Worm (Caenorhabditis elegans) whole organism, late embryonic: ENCODE measurements around the gene puf-6.

Source experiments
- C08G9.2 ChIP-seq: sonication (generic microtip); optimal IDR thresholded peaks from 2 replicates; lab custom pipeline; 2016; ENCODE audit warnings: mild to moderate bottlenecking, missing genetic modification characterization, moderate library complexity, missing compliant biosample characterization
- K02D7.2 ChIP-seq: sonication (generic microtip); optimal IDR thresholded peaks from 2 replicates; lab custom pipeline; 2017; ENCODE audit warnings: mild to moderate bottlenecking, missing genetic modification characterization, missing compliant biosample characterization
- T23F11.4 ChIP-seq: fragments of 200-800 bp; sonication (Bioruptor generic); optimal IDR thresholded peaks from 2 replicates; lab custom pipeline; 2018; ENCODE audit warnings: mild to moderate bottlenecking, missing genetic modification characterization, missing compliant biosample characterization
- Y22D7AL.16 ChIP-seq: sonication (generic microtip); optimal IDR thresholded peaks from 2 replicates; lab custom pipeline; 2016; ENCODE audit warnings: missing genetic modification characterization, missing compliant biosample characterization
- ceh-14 ChIP-seq: sonication (generic microtip); optimal IDR thresholded peaks from 2 replicates; lab custom pipeline; 2016; ENCODE audit warnings: missing genotype, missing genetic modification characterization, missing compliant biosample characterization
- ceh-18 ChIP-seq: sonication (generic microtip); optimal IDR thresholded peaks from 2 replicates; lab custom pipeline; 2016; ENCODE audit warnings: missing genetic modification characterization, missing compliant biosample characterization
- ceh-19 ChIP-seq: fragments of 200-800 bp; sonication (Bioruptor generic); optimal IDR thresholded peaks from 2 replicates; lab custom pipeline; 2018; ENCODE audit warnings: mild to moderate bottlenecking, missing genetic modification characterization, missing compliant biosample characterization
- ceh-24 ChIP-seq: sonication (generic microtip); optimal IDR thresholded peaks from 2 replicates; lab custom pipeline; 2016; ENCODE audit warnings: mild to moderate bottlenecking, missing genetic modification characterization, missing compliant biosample characterization
- ceh-31 ChIP-seq: sonication (generic microtip); optimal IDR thresholded peaks from 2 replicates; lab custom pipeline; 2016; ENCODE audit warnings: missing genetic modification characterization, missing compliant biosample characterization
- ceh-34 ChIP-seq: sonication (generic microtip); optimal IDR thresholded peaks from 2 replicates; lab custom pipeline; 2016; ENCODE audit warnings: mild to moderate bottlenecking, missing genetic modification characterization, missing compliant biosample characterization
- ceh-45 ChIP-seq: fragments of 200-800 bp; sonication (Bioruptor generic); IDR thresholded peaks from 2 replicates; pipeline ENCODE4 v1.3.6; 2022; ENCODE audit warnings: missing genetic modification reagents, missing genetic modification characterization, missing compliant biosample characterization
- ceh-48 ChIP-seq: sonication (generic microtip); optimal IDR thresholded peaks from 2 replicates; lab custom pipeline; 2016; ENCODE audit warnings: missing genetic modification characterization, inconsistent platforms, missing compliant biosample characterization
- ceh-6 ChIP-seq: fragments of 200-800 bp; sonication (Bioruptor generic); optimal IDR thresholded peaks from 2 replicates; lab custom pipeline; 2018; ENCODE audit warnings: mild to moderate bottlenecking, missing genetic modification characterization, missing compliant biosample characterization
- che-1 ChIP-seq: sonication (generic microtip); optimal IDR thresholded peaks from 2 replicates; lab custom pipeline; 2016; ENCODE audit warnings: mild to moderate bottlenecking, missing genetic modification characterization, missing compliant biosample characterization
- dmd-4 ChIP-seq: sonication (generic microtip); optimal IDR thresholded peaks from 2 replicates; lab custom pipeline; 2016; ENCODE audit warnings: borderline replicate concordance, missing genetic modification characterization, missing compliant biosample characterization
- elt-4 ChIP-seq: sonication (generic microtip); optimal IDR thresholded peaks from 2 replicates; lab custom pipeline; 2016; ENCODE audit warnings: missing genetic modification characterization, missing compliant biosample characterization
- ets-4 ChIP-seq: sonication (generic microtip); optimal IDR thresholded peaks from 2 replicates; lab custom pipeline; 2016; ENCODE audit warnings: missing genetic modification characterization, missing compliant biosample characterization
- eyg-1 ChIP-seq: sonication (generic microtip); optimal IDR thresholded peaks from 2 replicates; lab custom pipeline; 2016; ENCODE audit warnings: missing genotype, missing genetic modification characterization, missing compliant biosample characterization
- fax-1 ChIP-seq: sonication (generic microtip); optimal IDR thresholded peaks from 2 replicates; lab custom pipeline; 2016; ENCODE audit warnings: missing genotype, missing genetic modification characterization, missing compliant biosample characterization
- hlh-13 ChIP-seq: fragments of 200-800 bp; sonication (Bioruptor generic); optimal IDR thresholded peaks from 2 replicates; lab custom pipeline; 2018; ENCODE audit warnings: mild to moderate bottlenecking, missing genetic modification characterization, missing compliant biosample characterization
- hlh-15 ChIP-seq: sonication (generic microtip); optimal IDR thresholded peaks from 2 replicates; lab custom pipeline; 2016; ENCODE audit warnings: missing genetic modification characterization, missing compliant biosample characterization
- hlh-8 ChIP-seq: sonication (generic microtip); optimal IDR thresholded peaks from 2 replicates; lab custom pipeline; 2016; ENCODE audit warnings: missing genotype, missing genetic modification characterization, missing compliant biosample characterization
- lim-6 ChIP-seq: sonication (generic microtip); optimal IDR thresholded peaks from 2 replicates; lab custom pipeline; 2016; ENCODE audit warnings: missing genetic modification characterization, missing compliant biosample characterization
- lin-11 ChIP-seq: fragments of 200-800 bp; sonication (Bioruptor generic); optimal IDR thresholded peaks from 2 replicates; lab custom pipeline; 2018; ENCODE audit warnings: mild to moderate bottlenecking, missing genetic modification characterization, missing compliant biosample characterization
- madf-2 ChIP-seq: sonication (generic microtip); optimal IDR thresholded peaks from 2 replicates; lab custom pipeline; 2017; ENCODE audit warnings: missing genetic modification characterization, missing compliant biosample characterization
- mec-3 ChIP-seq: sonication (generic microtip); optimal IDR thresholded peaks from 2 replicates; lab custom pipeline; 2016; ENCODE audit warnings: borderline replicate concordance, missing genetic modification characterization, missing compliant biosample characterization
- odd-2 ChIP-seq: sonication (generic microtip); optimal IDR thresholded peaks from 2 replicates; lab custom pipeline; 2017; ENCODE audit warnings: antibody characterized with exemption, mild to moderate bottlenecking, missing genetic modification characterization, missing compliant biosample characterization
- pax-1 ChIP-seq: fragments of 150-350 bp; optimal IDR thresholded peaks from 2 replicates; lab custom pipeline; 2014; ENCODE audit warnings: missing biosample characterization, missing genetic modification characterization
- pha-2 ChIP-seq: sonication (generic microtip); optimal IDR thresholded peaks from 2 replicates; lab custom pipeline; 2017; ENCODE audit warnings: mild to moderate bottlenecking, missing genetic modification characterization, missing compliant biosample characterization
- pha-4 ChIP-seq: fragments of 150-350 bp; optimal IDR thresholded peaks from 2 replicates; lab custom pipeline; 2018; ENCODE audit warnings: missing biosample characterization, missing genetic modification reagents, missing genetic modification characterization
- pqm-1 ChIP-seq: sonication (generic microtip); optimal IDR thresholded peaks from 2 replicates; lab custom pipeline; 2016; ENCODE audit warnings: missing genetic modification characterization, missing compliant biosample characterization
- pros-1 ChIP-seq: fragments of 150-350 bp; optimal IDR thresholded peaks from 2 replicates; lab custom pipeline; 2014; ENCODE audit warnings: missing biosample characterization, missing genetic modification reagents, missing genetic modification characterization
- ref-2 ChIP-seq: sonication (generic microtip); optimal IDR thresholded peaks from 2 replicates; lab custom pipeline; 2016; ENCODE audit warnings: missing genetic modification characterization, missing compliant biosample characterization
- rnt-1 ChIP-seq: sonication (generic microtip); optimal IDR thresholded peaks from 2 replicates; lab custom pipeline; 2016; ENCODE audit warnings: missing genetic modification characterization, missing compliant biosample characterization
- sdc-2 ChIP-seq: sonication (generic microtip); optimal IDR thresholded peaks from 2 replicates; lab custom pipeline; 2016; ENCODE audit warnings: missing genotype, missing genetic modification characterization, missing compliant biosample characterization
- sox-2 ChIP-seq: fragments of 200-800 bp; sonication (Bioruptor generic); IDR thresholded peaks from 2 replicates; pipeline ENCODE4 v1.3.6; 2022; ENCODE audit warnings: missing genetic modification reagents, missing genetic modification characterization, missing compliant biosample characterization
- tbx-2 ChIP-seq: sonication (generic microtip); optimal IDR thresholded peaks from 2 replicates; lab custom pipeline; 2016; ENCODE audit warnings: missing genetic modification characterization, missing compliant biosample characterization
- tbx-7 ChIP-seq: sonication (generic microtip); optimal IDR thresholded peaks from 2 replicates; lab custom pipeline; 2016; ENCODE audit warnings: missing genotype, missing genetic modification characterization, missing compliant biosample characterization
- ttx-3 ChIP-seq: sonication (generic microtip); optimal IDR thresholded peaks from 2 replicates; lab custom pipeline; 2016; ENCODE audit warnings: missing genetic modification reagents, missing genetic modification characterization, missing compliant biosample characterization
- unc-42 ChIP-seq: sonication (generic microtip); optimal IDR thresholded peaks from 2 replicates; lab custom pipeline; 2016; ENCODE audit warnings: missing genotype, missing genetic modification characterization, missing compliant biosample characterization
- unc-55 ChIP-seq: sonication (generic microtip); optimal IDR thresholded peaks from 2 replicates; lab custom pipeline; 2017; ENCODE audit warnings: missing biosample characterization, missing genetic modification reagents, missing genetic modification characterization
- unc-86 ChIP-seq: sonication (generic microtip); optimal IDR thresholded peaks from 2 replicates; lab custom pipeline; 2016; ENCODE audit warnings: missing genetic modification characterization, missing compliant biosample characterization

The puf-6 gene

ce11 chrII:13076301-13076916 is 33.2 kb upstream of the puf-6 start:
- TF ChIP-seq unc-55 (GFP tag; lab: Kevin White, UChicago): no peak
- no peak for TF ChIP-seq rnt-1 (tag; lab: Kevin White, UChicago)
- TF ChIP-seq ceh-19 (GFP tag; lab: Kevin White, UChicago): no peak
- TF ChIP-seq pha-4: no peak
- TF ChIP-seq ceh-31: no peak
- no peak for TF ChIP-seq pqm-1
- no peak for TF ChIP-seq che-1
- no peak for TF ChIP-seq C08G9.2 (tag; lab: Kevin White, UChicago)
- TF ChIP-seq tbx-7 (tag; lab: Kevin White, UChicago): no peak
- no peak for TF ChIP-seq ceh-14
- TF ChIP-seq hlh-15 (tag; lab: Kevin White, UChicago): no peak
- TF ChIP-seq tbx-2: no peak
- TF ChIP-seq madf-2 (tag; lab: Kevin White, UChicago): no peak
- no peak for TF ChIP-seq K02D7.2 (tag; lab: Kevin White, UChicago)
- TF ChIP-seq T23F11.4 (GFP tag; lab: Kevin White, UChicago): no peak
- no peak for TF ChIP-seq ref-2 (tag; lab: Kevin White, UChicago)
- no peak for TF ChIP-seq ceh-45 (GFP tag; lab: Robert Waterston, UW)
- TF ChIP-seq sox-2 (GFP tag; lab: Robert Waterston, UW): no peak
- no peak for TF ChIP-seq hlh-13 (GFP tag; lab: Kevin White, UChicago)
- TF ChIP-seq, all 69 proteins: peak for 0

- TF ChIP-seq unc-86 (tag; lab: Kevin White, UChicago) (no peak), pax-1 (tag; lab: Kevin White, UChicago) (no peak), pros-1 (tag; lab: Kevin White, UChicago) (no peak), tbx-7 (tag; lab: Kevin White, UChicago) (no peak), ceh-24 (tag; lab: Kevin White, UChicago) (no peak), unc-42 (tag; lab: Kevin White, UChicago) (no peak), eyg-1 (tag; lab: Kevin White, UChicago) (no peak), madf-2 (tag; lab: Kevin White, UChicago) (no peak), odd-2 (tag; lab: Kevin White, UChicago) (no peak), ttx-3 (tag; lab: Kevin White, UChicago) (no peak), mec-3 (no peak), sdc-2 (tag; lab: Kevin White, UChicago) (no peak)
Measured at ce11 chrII:13073742-13074141, 30.5 kb upstream of the puf-6 start.

- TF ChIP-seq ceh-18 (no peak), lim-6 (tag; lab: Kevin White, UChicago) (no peak), dmd-4 (tag; lab: Kevin White, UChicago) (no peak), hlh-8 (no peak), elt-4 (tag; lab: Kevin White, UChicago) (no peak), ceh-48 (tag; lab: Kevin White, UChicago) (no peak), ceh-6 (GFP tag; lab: Kevin White, UChicago) (no peak), ceh-34 (tag; lab: Kevin White, UChicago) (no peak), madf-2 (tag; lab: Kevin White, UChicago) (no peak), lin-11 (tag; lab: Kevin White, UChicago) (no peak), ceh-45 (GFP tag; lab: Robert Waterston, UW) (no peak), ets-4 (tag; lab: Kevin White, UChicago) (no peak), T23F11.4 (GFP tag; lab: Kevin White, UChicago) (no peak), pha-2 (no peak), pros-1 (tag; lab: Kevin White, UChicago) (no peak), fax-1 (tag; lab: Kevin White, UChicago) (no peak), Y22D7AL.16 (tag; lab: Kevin White, UChicago) (no peak)
Measured at ce11 chrII:13073102-13073501, 29.9 kb upstream of the puf-6 start, which contains the start of gene F42G4.5. F42G4.5 (plus strand) TSS chrII:13073480.
